Worm (Caenorhabditis elegans) whole organism, mixed stage, embryonic: ENCODE measurements around the gene M03D4.3.

Experiments
- ces-1 ChIP-seq: fragments of 150-350 bp; optimal IDR thresholded peaks from 2 replicates; lab custom pipeline; 2014; ENCODE audit warnings: missing biosample characterization, missing genetic modification reagents, missing genetic modification characterization
- cnd-1 ChIP-seq: fragments of 200-800 bp; sonication (Bioruptor generic); optimal IDR thresholded peaks from 2 replicates; lab custom pipeline; 2018; ENCODE audit warnings: mild to moderate bottlenecking, missing genetic modification characterization, missing compliant biosample characterization
- drap-1 ChIP-seq: fragments of 200-800 bp; sonication (Bioruptor generic); optimal IDR thresholded peaks from 3 replicates; lab custom pipeline; 2018; ENCODE audit warnings: mild to moderate bottlenecking, missing genetic modification characterization, missing compliant biosample characterization
- elt-1 ChIP-seq: sonication (generic microtip); optimal IDR thresholded peaks from 2 replicates; lab custom pipeline; 2017; ENCODE audit warnings: missing genetic modification characterization, mild to moderate bottlenecking, missing compliant biosample characterization, antibody characterized with exemption, moderate library complexity, borderline replicate concordance; ENCODE audit not compliant: insufficient read depth
- elt-3 ChIP-seq: fragments of 150-350 bp; optimal IDR thresholded peaks from 2 replicates; lab custom pipeline; 2014; ENCODE audit warnings: missing biosample characterization, missing genetic modification characterization
- lin-13 ChIP-seq: fragments of 150-350 bp; optimal IDR thresholded peaks from 2 replicates; lab custom pipeline; 2014; ENCODE audit warnings: missing biosample characterization, missing genetic modification characterization
- lsy-2 ChIP-seq: fragments of 150-350 bp; optimal IDR thresholded peaks from 2 replicates; lab custom pipeline; 2014; ENCODE audit warnings: missing biosample characterization, missing genetic modification characterization
- mab-5 ChIP-seq: fragments of 150-350 bp; optimal IDR thresholded peaks from 2 replicates; lab custom pipeline; 2014; ENCODE audit warnings: missing biosample characterization, missing genetic modification characterization
- nhr-12 ChIP-seq: fragments of 150-350 bp; optimal IDR thresholded peaks from 2 replicates; lab custom pipeline; 2014; ENCODE audit warnings: missing biosample characterization, missing genetic modification characterization
- nhr-2 ChIP-seq: fragments of 150-350 bp; optimal IDR thresholded peaks from 2 replicates; lab custom pipeline; 2014; ENCODE audit warnings: missing biosample characterization, missing genetic modification characterization
- nhr-237 ChIP-seq: fragments of 150-350 bp; optimal IDR thresholded peaks from 2 replicates; lab custom pipeline; 2014; ENCODE audit warnings: missing biosample characterization, missing genetic modification characterization
- pha-4 ChIP-seq: fragments of 150-350 bp; optimal IDR thresholded peaks from 2 replicates; lab custom pipeline; 2018; ENCODE audit warnings: missing biosample characterization, missing genetic modification reagents, missing genetic modification characterization
- snpc-4 ChIP-seq: fragments of 150-350 bp; optimal IDR thresholded peaks from 2 replicates; lab custom pipeline; 2014; ENCODE audit warnings: missing biosample characterization, missing genetic modification characterization
- unc-39 ChIP-seq: fragments of 150-350 bp; optimal IDR thresholded peaks from 2 replicates; lab custom pipeline; 2014; ENCODE audit warnings: missing biosample characterization, missing genetic modification characterization

DNA sequence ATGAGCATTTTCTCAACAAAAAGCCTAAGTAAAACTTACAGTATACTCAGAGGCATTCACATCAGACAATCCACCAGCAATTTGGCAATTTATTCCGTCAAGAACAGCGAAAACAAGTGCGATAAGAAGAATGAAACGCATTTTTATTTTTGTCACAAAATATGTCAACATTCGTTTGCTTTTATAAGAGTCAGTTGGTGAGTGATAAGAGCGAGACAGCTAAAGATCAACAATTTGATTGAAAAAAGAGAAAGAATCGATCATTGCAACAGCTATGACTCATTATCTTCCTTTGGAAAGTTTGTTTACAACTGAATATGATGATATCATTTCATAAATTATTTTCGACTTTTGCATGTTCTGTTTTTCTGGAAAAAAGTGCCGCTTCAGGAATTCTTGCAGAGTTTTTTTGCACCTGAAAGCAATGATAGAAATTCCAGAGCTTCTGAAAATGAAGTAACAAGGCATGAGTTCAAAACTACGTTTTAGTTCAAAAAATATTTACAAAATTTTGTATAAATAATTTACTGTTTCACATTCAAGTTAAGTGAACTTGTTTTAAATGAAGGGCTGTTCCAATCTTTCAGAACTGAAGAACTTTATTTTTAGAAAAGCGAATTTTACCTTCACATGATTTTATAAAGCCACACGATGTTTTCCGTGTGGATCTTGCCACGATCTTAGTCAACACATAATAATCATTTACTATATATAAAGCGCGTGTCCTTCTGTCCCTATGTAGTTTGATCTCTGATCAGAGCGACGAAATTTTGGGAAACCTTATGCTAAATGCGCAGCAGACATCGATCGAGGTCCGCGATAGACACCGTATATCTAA lies 18.5 kb downstream of the M03D4.3 start, which contains the start of gene cpi-1:
- TF ChIP-seq elt-3 (tag; lab: Kevin White, UChicago) (no peak), mab-5 (tag; lab: Kevin White, UChicago) (no peak), unc-39 (tag; lab: Kevin White, UChicago) (no peak), pha-4 (no peak), snpc-4 (no peak), cnd-1 (tag; lab: Kevin White, UChicago) (no peak), lin-13 (tag; lab: Kevin White, UChicago) (no peak), elt-1 (tag; lab: Kevin White, UChicago) (no peak), nhr-237 (tag; lab: Kevin White, UChicago) (no peak), drap-1 (no peak), nhr-12 (no peak), lsy-2 (tag; lab: Kevin White, UChicago) (no peak), ces-1 (GFP tag; lab: Kevin White, UChicago) (no peak), nhr-2 (no peak)
